Fruit fly (Drosophila melanogaster): ENCODE results near the gene CG5895.

The CG5895 gene

dm6 chr3L:16049955-16050886, 14.9 kb downstream of the CG5895 start (continued):
- TF ChIP-seq chif (GFP tag; optimal IDR thresholded peaks at IDR 0.05): no peak
- peak; percentile 93 for TF ChIP-seq mirr (GFP tag; optimal IDR thresholded peaks at IDR 0.05)
- TF ChIP-seq Hmr (GFP tag; optimal IDR thresholded peaks at IDR 0.05): peak; percentile 54
- peak; percentile 53 for TF ChIP-seq CG18599 (GFP tag; optimal IDR thresholded peaks at IDR 0.05)
- peak; percentile 36 for TF ChIP-seq CG6854 (GFP tag; optimal IDR thresholded peaks at IDR 0.05)
- TF ChIP-seq Xbp1 (GFP tag; optimal IDR thresholded peaks at IDR 0.05): no peak
- no peak for TF ChIP-seq CG3163 (GFP tag; optimal IDR thresholded peaks at IDR 0.05)
- no peak for TF ChIP-seq p53 (GFP tag; optimal IDR thresholded peaks at IDR 0.05)
- TF ChIP-seq Dad (GFP tag; optimal IDR thresholded peaks at IDR 0.05): no peak
- no peak for TF ChIP-seq Lpt (GFP tag; optimal IDR thresholded peaks at IDR 0.05)
- peak; percentile 63; the same call in 1 of the 2 replicates for TF ChIP-seq Lim3 (GFP tag; IDR thresholded peaks at IDR 0.05)
- TF ChIP-seq Camta (GFP tag; optimal IDR thresholded peaks at IDR 0.05): no peak
- TF ChIP-seq Ets65A (GFP tag): no peak
- TF ChIP-seq CG7987 (GFP tag; optimal IDR thresholded peaks at IDR 0.05): peak; percentile 14
- TF ChIP-seq E2f2 (GFP tag; IDR thresholded peaks at IDR 0.05): no peak
- peak; percentile 24 for TF ChIP-seq D19A (tag; optimal IDR thresholded peaks at IDR 0.05)
- no peak for TF ChIP-seq cad (GFP tag; optimal IDR thresholded peaks at IDR 0.05)
- TF ChIP-seq lola (GFP tag; optimal IDR thresholded peaks at IDR 0.05): peak in 1 of 3 experiments; percentile 12
- TF ChIP-seq CG34224 (GFP tag; IDR thresholded peaks at IDR 0.05; ENCODE audit: partially characterized antibody): peak; percentile 28; the same call in 2 of the 3 replicates
- TF ChIP-seq CG10979 (tag; optimal IDR thresholded peaks at IDR 0.05): peak; percentile 27
- TF ChIP-seq CG6689 (GFP tag; IDR thresholded peaks at IDR 0.05): no peak
- no peak for TF ChIP-seq CG6175 (GFP tag; IDR thresholded peaks at IDR 0.05)
- TF ChIP-seq CG13624 (GFP tag; optimal IDR thresholded peaks at IDR 0.05): peak; percentile 64
- TF ChIP-seq org-1 (GFP tag; optimal IDR thresholded peaks at IDR 0.05): peak; percentile 17
- TF ChIP-seq wdn (GFP tag; IDR thresholded peaks at IDR 0.05): no peak
- no peak for TF ChIP-seq h (optimal IDR thresholded peaks at IDR 0.05)
- TF ChIP-seq Spps (tag; optimal IDR thresholded peaks at IDR 0.05): no peak
- TF ChIP-seq luna (GFP tag; optimal IDR thresholded peaks at IDR 0.05): no peak
- no peak for TF ChIP-seq CG8478 (optimal IDR thresholded peaks at IDR 0.05)
- TF ChIP-seq Poxn (GFP tag; IDR thresholded peaks at IDR 0.05): no peak
- 0 out of 2 replicates have a peak, but pooled peaks have one; percentile 15 for TF ChIP-seq sna (GFP tag; IDR thresholded peaks at IDR 0.05; ENCODE audit: partially characterized antibody)
- peak; percentile 37 for TF ChIP-seq CG31365 (tag; optimal IDR thresholded peaks at IDR 0.05)
- peak; percentile 13 for TF ChIP-seq D19B (GFP tag; optimal IDR thresholded peaks at IDR 0.05)
- peak; percentile 35; the same call in 1 of the 2 replicates for TF ChIP-seq slbo (GFP tag; IDR thresholded peaks at IDR 0.05)
- peak; percentile 35 for TF ChIP-seq dmrt99B (tag; optimal IDR thresholded peaks at IDR 0.05)
- TF ChIP-seq CG12219 (GFP tag; optimal IDR thresholded peaks at IDR 0.05): no peak
- TF ChIP-seq CG4707 (GFP tag; optimal IDR thresholded peaks at IDR 0.05): no peak
- TF ChIP-seq CG10209 (GFP tag; optimal IDR thresholded peaks at IDR 0.05): peak; percentile 5
- TF ChIP-seq CG16779 (GFP tag; IDR thresholded peaks at IDR 0.05): no peak
- TF ChIP-seq CG14050 (GFP tag; IDR thresholded peaks at IDR 0.05): no peak
- TF ChIP-seq Stat92E (GFP tag; optimal IDR thresholded peaks at IDR 0.05): no peak
- TF ChIP-seq CG1233 (GFP tag; optimal IDR thresholded peaks at IDR 0.05): peak; percentile 39
- TF ChIP-seq CG14667 (GFP tag; IDR thresholded peaks at IDR 0.05): no peak
- no peak for TF ChIP-seq NC2β (GFP tag; optimal IDR thresholded peaks at IDR 0.05)
- peak in 1 of 2 experiments; percentile 61 for TF ChIP-seq eve (GFP tag; optimal IDR thresholded peaks at IDR 0.05)
- peak; percentile 13 for TF ChIP-seq dmrt11E (tag; optimal IDR thresholded peaks at IDR 0.05)
- TF ChIP-seq Taf1 (GFP tag; IDR thresholded peaks at IDR 0.05): no peak
- no peak for TF ChIP-seq Antp (GFP tag; optimal IDR thresholded peaks at IDR 0.05)
- no peak for TF ChIP-seq CG7786 (GFP tag; optimal IDR thresholded peaks at IDR 0.05)
